Fruit fly (Drosophila melanogaster): Measurements from ENCODE around the gene CG3597.

Gene CG3597

dm6 chr2L:2398459-2398858, 27.1 kb upstream of the CG3597 start (continued):
- TF ChIP-seq her (GFP tag; optimal IDR thresholded peaks at IDR 0.05) (no peak), CG32772 (GFP tag; IDR thresholded peaks at IDR 0.05) (0 out of 2 replicates have a peak, but pooled peaks have one; percentile 33), CG5953 (GFP tag; IDR thresholded peaks at IDR 0.05) (no peak), lab (GFP tag; optimal IDR thresholded peaks at IDR 0.05) (peak; percentile 4), CG7745 (tag; optimal IDR thresholded peaks at IDR 0.05) (no peak), CG10147 (GFP tag; optimal IDR thresholded peaks at IDR 0.05) (no peak), bowl (GFP tag; IDR thresholded peaks at IDR 0.05) (no peak), CG7928 (GFP tag; optimal IDR thresholded peaks at IDR 0.05) (no peak), CG14050 (GFP tag; IDR thresholded peaks at IDR 0.05) (no peak), schlank (tag; optimal IDR thresholded peaks at IDR 0.05) (no peak), luna (GFP tag; optimal IDR thresholded peaks at IDR 0.05) (no peak), CG13424 (tag; optimal IDR thresholded peaks at IDR 0.05) (no peak), ATbp (GFP tag; optimal IDR thresholded peaks at IDR 0.05) (no peak), scrt (GFP tag; optimal IDR thresholded peaks at IDR 0.05) (no peak), crp (GFP tag; optimal IDR thresholded peaks at IDR 0.05) (no peak), MESR4 (GFP tag; optimal IDR thresholded peaks at IDR 0.05) (no peak), Pdp1 (GFP tag; optimal IDR thresholded peaks at IDR 0.05) (no peak), az2 (GFP tag; optimal IDR thresholded peaks at IDR 0.05) (no peak), twi (tag; optimal IDR thresholded peaks at IDR 0.05) (no peak), kay (GFP tag; optimal IDR thresholded peaks at IDR 0.05) (no peak), so (GFP tag; IDR thresholded peaks at IDR 0.05) (no peak), hbn (GFP tag; IDR thresholded peaks at IDR 0.05; ENCODE audit: partially characterized antibody) (no peak), Bdp1 (GFP tag; optimal IDR thresholded peaks at IDR 0.05) (no peak), CG10321 (GFP tag; IDR thresholded peaks at IDR 0.05) (no peak), D19A (tag; optimal IDR thresholded peaks at IDR 0.05) (no peak), CG32532 (GFP tag; IDR thresholded peaks at IDR 0.05) (0 out of 2 replicates have a peak, but pooled peaks have one; percentile 12), Dbx (GFP tag; IDR thresholded peaks at IDR 0.05) (no peak), lov (optimal IDR thresholded peaks at IDR 0.05) (no peak), lov (GFP tag; IDR thresholded peaks at IDR 0.05) (no peak), Doc2 (GFP tag; IDR thresholded peaks at IDR 0.05) (no peak), HLH4C (GFP tag; IDR thresholded peaks at IDR 0.05; ENCODE audit: partially characterized antibody) (no peak), Ptx1 (GFP tag; IDR thresholded peaks at IDR 0.05) (0 out of 2 replicates have a peak, but pooled peaks have one; percentile 16), repo (GFP tag; optimal IDR thresholded peaks at IDR 0.05) (no peak), Ada2b (GFP tag; IDR thresholded peaks at IDR 0.05) (0 out of 2 replicates have a peak, but pooled peaks have one; percentile 5), CG9609 (GFP tag; optimal IDR thresholded peaks at IDR 0.05) (no peak), CG1233 (GFP tag; optimal IDR thresholded peaks at IDR 0.05) (no peak), hth (optimal IDR thresholded peaks at IDR 0.05) (no peak), Sox102F (GFP tag; optimal IDR thresholded peaks at IDR 0.05) (peak; percentile 48), Side (GFP tag; optimal IDR thresholded peaks at IDR 0.05) (no peak), Xbp1 (GFP tag; optimal IDR thresholded peaks at IDR 0.05) (peak; percentile 4), fd96Cb (tag; optimal IDR thresholded peaks at IDR 0.05) (no peak), CG7271 (tag; optimal IDR thresholded peaks at IDR 0.05) (no peak), CG6683 (GFP tag; optimal IDR thresholded peaks at IDR 0.05) (no peak), CG6689 (GFP tag; IDR thresholded peaks at IDR 0.05) (0 out of 2 replicates have a peak, but pooled peaks have one; percentile 9), grau (tag; optimal IDR thresholded peaks at IDR 0.05) (peak; percentile 19), Jarid2 (GFP tag; optimal IDR thresholded peaks at IDR 0.05) (no peak), tin (GFP tag; optimal IDR thresholded peaks at IDR 0.05) (no peak), Hand (GFP tag; optimal IDR thresholded peaks at IDR 0.05) (no peak), sob (GFP tag; IDR thresholded peaks at IDR 0.05) (0 out of 2 replicates have a peak, but pooled peaks have one; percentile 22), Ets97D (GFP tag; optimal IDR thresholded peaks at IDR 0.05) (no peak), CG6175 (GFP tag; IDR thresholded peaks at IDR 0.05) (no peak), eve (GFP tag; optimal IDR thresholded peaks at IDR 0.05) (no peak)
